Worm (Caenorhabditis elegans): ENCODE data around the gene R148.4.

DNA sequence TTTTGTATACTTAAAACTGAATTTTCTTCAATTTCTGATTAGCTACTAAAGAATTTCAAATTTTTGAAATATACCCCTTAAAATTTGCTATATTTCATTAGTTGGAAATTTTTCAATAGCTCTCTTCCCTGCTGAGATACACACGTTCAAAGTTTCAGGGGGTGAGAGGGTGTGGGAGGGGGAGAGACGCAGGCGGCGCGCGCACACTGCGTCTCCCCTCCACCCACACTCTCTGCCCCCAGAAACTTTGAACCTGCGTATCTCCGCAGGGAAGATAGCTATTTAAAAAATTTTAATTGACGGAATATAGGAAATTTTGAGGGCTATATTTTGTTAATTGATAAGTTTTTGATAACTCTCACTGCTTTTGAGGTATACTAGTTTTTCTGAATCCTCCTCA is 51.3 kb downstream of the R148.4 start:
- TF ChIP-seq ceh-36 (tag; optimal IDR thresholded peaks at IDR 0.05) = no peak
- TF ChIP-seq flt-1 (GFP tag; IDR thresholded peaks at IDR 0.05) = no peak
- no peak for TF ChIP-seq tra-4 (tag; optimal IDR thresholded peaks at IDR 0.05)
- TF ChIP-seq ceh-13 (GFP tag; optimal IDR thresholded peaks at IDR 0.05) = no peak
- no peak for TF ChIP-seq ama-1 (optimal IDR thresholded peaks at IDR 0.05)
- no peak for TF ChIP-seq tbx-11 (GFP tag; IDR thresholded peaks at IDR 0.05)
- TF ChIP-seq hmbx-1 (tag; optimal IDR thresholded peaks at IDR 0.05) = no peak
- TF ChIP-seq F13C5.2 (tag; optimal IDR thresholded peaks at IDR 0.05) = no peak
- no peak for TF ChIP-seq B0310.2 (tag; optimal IDR thresholded peaks at IDR 0.05)
- TF ChIP-seq ets-7 (tag; optimal IDR thresholded peaks at IDR 0.05) = no peak
